Worm (Caenorhabditis elegans) whole organism, mixed stage, embryonic: ENCODE measurements around the gene bath-2.

ENCODE experiments used
- nhr-2 ChIP-seq: fragments of 150-350 bp; optimal IDR thresholded peaks from 2 replicates; lab custom pipeline; 2014; ENCODE audit warnings: missing biosample characterization, missing genetic modification characterization
- unc-39 ChIP-seq: fragments of 150-350 bp; optimal IDR thresholded peaks from 2 replicates; lab custom pipeline; 2014; ENCODE audit warnings: missing biosample characterization, missing genetic modification characterization
- zip-8 ChIP-seq: fragments of 150-350 bp; optimal IDR thresholded peaks from 2 replicates; lab custom pipeline; 2014; ENCODE audit warnings: missing biosample characterization, missing genetic modification characterization

bath-2 gene

ce11 chrII:1875658-1876057 is 46.9 kb downstream of the bath-2 start, which contains the start of gene math-13:
math-13 (plus strand) TSS chrII:1875958.
- no peak for TF ChIP-seq zip-8 (tag; lab: Kevin White, UChicago)
- TF ChIP-seq nhr-2 (tag; lab: Kevin White, UChicago), result no peak
- no peak for TF ChIP-seq unc-39 (tag; lab: Kevin White, UChicago)
